Fruit fly (Drosophila melanogaster) whole organism, embryonic: ENCODE results near the gene CG33120.

Experiments
- CG11456 ChIP-seq: fragments of 200-800 bp; sonication (Bioruptor generic); IDR thresholded peaks from 3 replicates; pipeline ENCODE4 v1.3.6; 2022; ENCODE audit warnings: missing biosample characterization, missing genetic modification characterization
- CG13123 ChIP-seq: fragments of 200-800 bp; sonication (Bioruptor generic); optimal IDR thresholded peaks from 2 replicates; lab custom pipeline; 2016; ENCODE audit warnings: missing biosample characterization, missing genetic modification characterization
- CG15514 ChIP-seq: fragments of 200-800 bp; sonication (Bioruptor generic); optimal IDR thresholded peaks from 3 replicates; lab custom pipeline; 2017; ENCODE audit warnings: missing biosample characterization, missing genetic modification characterization, mild to moderate bottlenecking, moderate library complexity, missing genetic modification reagents
- CG16779 ChIP-seq: fragments of 200-800 bp; sonication (Bioruptor generic); IDR thresholded peaks from 2 replicates; pipeline ENCODE4 v1.3.6; 2022; ENCODE audit warnings: missing biosample characterization, missing genetic modification characterization
- CG18619 ChIP-seq: fragments of 200-800 bp; sonication (Bioruptor generic); optimal IDR thresholded peaks from 3 replicates; lab custom pipeline; 2017; ENCODE audit warnings: missing biosample characterization, mild to moderate bottlenecking, missing genetic modification characterization
- CG2129 ChIP-seq: fragments of 200-800 bp; sonication (Bioruptor generic); IDR thresholded peaks from 2 replicates; pipeline ENCODE4 v1.3.6; 2022; ENCODE audit warnings: missing biosample characterization, missing genetic modification characterization; ENCODE audit not compliant: partially characterized antibody
- CG33213 ChIP-seq: fragments of 200-800 bp; sonication (Bioruptor generic); optimal IDR thresholded peaks from 3 replicates; lab custom pipeline; 2016; ENCODE audit warnings: missing biosample characterization, missing genetic modification characterization
- CG42726 ChIP-seq: fragments of 200-800 bp; sonication (Bioruptor generic); IDR thresholded peaks from 2 replicates; pipeline ENCODE4 v1.3.6; 2022; ENCODE audit warnings: missing biosample characterization, missing genetic modification characterization; ENCODE audit not compliant: partially characterized antibody
- CG4360 ChIP-seq: fragments of 200-800 bp; sonication (Bioruptor generic); IDR thresholded peaks from 2 replicates; pipeline ENCODE4 v1.3.6; 2022; ENCODE audit warnings: missing biosample characterization, missing genetic modification characterization
- CG7357 ChIP-seq: fragments of 200-800 bp; sonication (Bioruptor generic); IDR thresholded peaks from 3 replicates; pipeline ENCODE4 v1.3.6; 2022; ENCODE audit warnings: missing biosample characterization, missing genetic modification characterization
- CG7556 ChIP-seq: fragments of 200-800 bp; sonication (Bioruptor generic); optimal IDR thresholded peaks from 2 replicates; lab custom pipeline; 2017; ENCODE audit warnings: missing biosample characterization, mild to moderate bottlenecking, missing genetic modification characterization
- CG7745 ChIP-seq: fragments of 200-800 bp; sonication (Bioruptor generic); optimal IDR thresholded peaks from 2 replicates; lab custom pipeline; 2018; ENCODE audit warnings: missing biosample characterization, mild to moderate bottlenecking, missing genetic modification characterization, moderate library complexity
- CG8290 ChIP-seq, 3 experiments: fragments of 200-800 bp; sonication (Bioruptor generic); optimal IDR thresholded peaks; 2 replicates each; lab custom pipeline; 2016 to 2019; ENCODE audit warnings: missing biosample characterization in 3 of 3, missing genetic modification characterization in 3 of 3, mild to moderate bottlenecking in 2 of 3, moderate library complexity in 1 of 3
- CG9437 ChIP-seq: fragments of 200-800 bp; sonication (Bioruptor generic); optimal IDR thresholded peaks from 2 replicates; lab custom pipeline; 2018; ENCODE audit warnings: missing biosample characterization, mild to moderate bottlenecking, missing genetic modification characterization
- Deaf1 ChIP-seq: fragments of 200-800 bp; optimal IDR thresholded peaks from 3 replicates; lab custom pipeline; 2019; ENCODE audit warnings: missing biosample characterization, mild to moderate bottlenecking, missing genetic modification characterization, moderate library complexity
- Dip2 ChIP-seq: fragments of 200-800 bp; sonication (Bioruptor generic); IDR thresholded peaks from 2 replicates; pipeline ENCODE4 v1.3.6; 2022; ENCODE audit warnings: missing biosample characterization, missing genetic modification characterization
- Dref ChIP-seq: fragments of 200-800 bp; sonication (Bioruptor generic); IDR thresholded peaks from 2 replicates; pipeline ENCODE4 v1.3.6; 2022; ENCODE audit warnings: missing biosample characterization, missing genetic modification characterization
- Gug ChIP-seq: fragments of 200-800 bp; sonication (Bioruptor generic); IDR thresholded peaks from 4 replicates; pipeline ENCODE4 v1.3.6; 2022; ENCODE audit warnings: missing biosample characterization, missing genetic modification characterization
- Hand ChIP-seq: fragments of 200-800 bp; sonication (Bioruptor generic); optimal IDR thresholded peaks from 2 replicates; lab custom pipeline; 2017; ENCODE audit warnings: mild to moderate bottlenecking, missing biosample characterization, missing genetic modification reagents, missing genetic modification characterization
- Hmr ChIP-seq: fragments of 200-800 bp; sonication (Bioruptor generic); optimal IDR thresholded peaks from 3 replicates; lab custom pipeline; 2017; ENCODE audit warnings: mild to moderate bottlenecking, missing biosample characterization, missing genetic modification reagents, missing genetic modification characterization
- Hr78 ChIP-seq, 2 experiments: fragments of 200-800 bp in 1 of 2; fragments of >200 bp in 1 of 2; sonication (Bioruptor generic) in 1 of 2; optimal IDR thresholded peaks; 2 replicates each; lab custom pipeline; 2017 to 2019; ENCODE audit warnings: missing biosample characterization in 2 of 2, missing genetic modification characterization in 2 of 2, mild to moderate bottlenecking in 1 of 2, moderate library complexity in 1 of 2
- Jarid2 ChIP-seq: fragments of 200-800 bp; sonication (Bioruptor generic); optimal IDR thresholded peaks from 3 replicates; lab custom pipeline; 2017; ENCODE audit warnings: mild to moderate bottlenecking, missing biosample characterization, missing genetic modification reagents, missing genetic modification characterization
- Lpt ChIP-seq: fragments of >200 bp; optimal IDR thresholded peaks from 2 replicates; lab custom pipeline; 2018; ENCODE audit warnings: missing biosample characterization, missing genetic modification characterization
- MTF-1 ChIP-seq: fragments of 200-800 bp; sonication (Bioruptor generic); optimal IDR thresholded peaks from 2 replicates; lab custom pipeline; 2018; ENCODE audit warnings: missing biosample characterization, mild to moderate bottlenecking, missing genetic modification characterization, borderline replicate concordance
- NK7.1 ChIP-seq: fragments of 200-800 bp; sonication (Bioruptor generic); optimal IDR thresholded peaks from 3 replicates; lab custom pipeline; 2016; ENCODE audit warnings: missing biosample characterization, missing genetic modification characterization
- Trl ChIP-seq, 3 experiments: fragments of >200 bp in 2 of 3; fragments of 200-800 bp in 1 of 3; sonication (Bioruptor generic) in 1 of 3; optimal IDR thresholded peaks; 2 replicates in 1 of 3; 3 replicates in 2 of 3; lab custom pipeline; 2016 to 2017; ENCODE audit warnings: missing biosample characterization in 1 of 3, missing genetic modification characterization in 1 of 3
- cg ChIP-seq: fragments of 200-800 bp; sonication (Bioruptor generic); optimal IDR thresholded peaks from 3 replicates; lab custom pipeline; 2019; ENCODE audit warnings: missing biosample characterization, mild to moderate bottlenecking, missing genetic modification characterization, moderate library complexity
- eve ChIP-seq, 2 experiments: fragments of >200 bp; optimal IDR thresholded peaks; 2 replicates each; lab custom pipeline; 2017; ENCODE audit warnings: missing biosample characterization in 2 of 2, missing genetic modification characterization in 2 of 2
- ewg ChIP-seq: fragments of 200-800 bp; sonication (Bioruptor generic); optimal IDR thresholded peaks from 3 replicates; lab custom pipeline; 2017; ENCODE audit warnings: mild to moderate bottlenecking, missing biosample characterization, missing genetic modification reagents, missing genetic modification characterization
- exex ChIP-seq: fragments of 200-800 bp; sonication (Bioruptor generic); optimal IDR thresholded peaks from 4 replicates; lab custom pipeline; 2018; ENCODE audit warnings: missing biosample characterization, mild to moderate bottlenecking, missing genetic modification characterization, moderate library complexity
- eyg ChIP-seq: fragments of 200-800 bp; sonication (Bioruptor generic); optimal IDR thresholded peaks from 3 replicates; lab custom pipeline; 2016; ENCODE audit warnings: missing biosample characterization, missing genetic modification characterization
- gem ChIP-seq: fragments of 200-800 bp; sonication (Bioruptor generic); optimal IDR thresholded peaks from 2 replicates; lab custom pipeline; 2019; ENCODE audit warnings: missing biosample characterization, mild to moderate bottlenecking, missing genetic modification characterization, moderate library complexity
- jigr1 ChIP-seq: fragments of 200-800 bp; sonication (Bioruptor generic); IDR thresholded peaks from 3 replicates; pipeline ENCODE4 v1.3.6; 2022; ENCODE audit warnings: missing biosample characterization, missing genetic modification characterization
- lov ChIP-seq, 2 experiments: fragments of 200-800 bp in 1 of 2; fragments of >200 bp in 1 of 2; sonication (Bioruptor generic) in 1 of 2; IDR thresholded peaks in 1 of 2; optimal IDR thresholded peaks in 1 of 2; 2 replicates in 1 of 2; 3 replicates in 1 of 2; pipeline versions ENCODE4 v1.3.6 to Lab custom; 2017 to 2022; ENCODE audit warnings: missing biosample characterization in 1 of 2, missing genetic modification characterization in 1 of 2
- nerfin-2 ChIP-seq: fragments of 200-800 bp; sonication (Bioruptor generic); IDR thresholded peaks from 2 replicates; pipeline ENCODE4 v1.3.6; 2022; ENCODE audit warnings: missing biosample characterization, missing genetic modification characterization; ENCODE audit not compliant: partially characterized antibody
- nmo ChIP-seq: fragments of 200-800 bp; sonication (Bioruptor generic); optimal IDR thresholded peaks from 2 replicates; lab custom pipeline; 2018; ENCODE audit warnings: missing biosample characterization, mild to moderate bottlenecking, missing genetic modification characterization, moderate library complexity
- p53 ChIP-seq: fragments of 200-800 bp; sonication (Bioruptor generic); optimal IDR thresholded peaks from 2 replicates; lab custom pipeline; 2016; ENCODE audit warnings: missing biosample characterization, missing genetic modification characterization
- pho ChIP-seq: fragments of 200-800 bp; sonication (Bioruptor generic); optimal IDR thresholded peaks from 2 replicates; lab custom pipeline; 2016; ENCODE audit warnings: missing biosample characterization, missing genetic modification characterization
- psq ChIP-seq: fragments of 200-800 bp; sonication (Bioruptor generic); optimal IDR thresholded peaks from 2 replicates; lab custom pipeline; 2017; ENCODE audit warnings: missing biosample characterization, missing genetic modification characterization
- repo ChIP-seq: fragments of 200-800 bp; sonication (Bioruptor generic); optimal IDR thresholded peaks from 2 replicates; lab custom pipeline; 2016; ENCODE audit warnings: missing biosample characterization, missing genetic modification characterization
- rib ChIP-seq: fragments of 200-800 bp; sonication (Bioruptor generic); IDR thresholded peaks from 2 replicates; pipeline ENCODE4 v1.3.6; 2022; ENCODE audit warnings: missing biosample characterization, missing genetic modification characterization
- row ChIP-seq: fragments of 200-800 bp; sonication (Bioruptor generic); IDR thresholded peaks from 3 replicates; pipeline ENCODE4 v1.3.6; 2022; ENCODE audit warnings: missing biosample characterization, missing genetic modification characterization
- run ChIP-seq: fragments of 200-800 bp; sonication (Bioruptor generic); optimal IDR thresholded peaks from 3 replicates; lab custom pipeline; 2018; ENCODE audit warnings: missing biosample characterization, mild to moderate bottlenecking, missing genetic modification characterization
- scrt ChIP-seq: fragments of 200-800 bp; sonication (Bioruptor generic); optimal IDR thresholded peaks from 2 replicates; lab custom pipeline; 2018; ENCODE audit warnings: missing biosample characterization, mild to moderate bottlenecking, missing genetic modification characterization, moderate library complexity
- sima ChIP-seq: fragments of 200-800 bp; sonication (Bioruptor generic); optimal IDR thresholded peaks from 2 replicates; lab custom pipeline; 2016; ENCODE audit warnings: missing biosample characterization, missing genetic modification characterization
- tgo ChIP-seq: fragments of 200-800 bp; sonication (Bioruptor generic); IDR thresholded peaks from 3 replicates; pipeline ENCODE4 v1.3.6; 2022; ENCODE audit warnings: missing biosample characterization, missing genetic modification characterization
- vnd ChIP-seq: fragments of 200-800 bp; sonication (Bioruptor generic); IDR thresholded peaks from 3 replicates; pipeline ENCODE4 v1.3.6; 2022; ENCODE audit warnings: missing biosample characterization, missing genetic modification characterization; ENCODE audit not compliant: partially characterized antibody
- yki ChIP-seq: fragments of >200 bp; optimal IDR thresholded peaks from 3 replicates; lab custom pipeline; 2018

Gene CG33120

dm6 chr2L:18844917-18845509 lies 634 bp upstream of the CG33120 start, which contains the start of gene CG17321:
TSS of gene CG17321 (plus strand) at chr2L:18845184.
- TF ChIP-seq CG15514: peak; percentile 97
- TF ChIP-seq Hmr: peak; percentile 43
- TF ChIP-seq nerfin-2 (GFP tag; lab: Robert Waterston, UW): 0 out of 2 replicates have a peak, but pooled peaks have one; percentile 18
- TF ChIP-seq pho (GFP tag; lab: Kevin White, UChicago): no peak
- peak; percentile 64; the same call in 1 of the 2 replicates for TF ChIP-seq CG16779 (GFP tag; lab: Robert Waterston, UW)
- peak; percentile 14 for TF ChIP-seq Hand (GFP tag; lab: Kevin White, UChicago)
- TF ChIP-seq CG18619: no peak
- peak; percentile 36 for TF ChIP-seq scrt
- no peak for TF ChIP-seq Dip2 (GFP tag; lab: Robert Waterston, UW)
- no peak for TF ChIP-seq CG4360 (GFP tag; lab: Robert Waterston, UW)
- no peak for TF ChIP-seq MTF-1 (GFP tag; lab: Kevin White, UChicago)
- no peak for TF ChIP-seq lov (optimal IDR thresholded peaks at IDR 0.05; lab: Kevin White, UChicago)
- TF ChIP-seq lov (GFP tag; IDR thresholded peaks at IDR 0.05; lab: Robert Waterston, UW): no peak
- TF ChIP-seq eve (GFP tag; optimal IDR thresholded peaks at IDR 0.05; lab: Kevin White, UChicago): no peak
- no peak for TF ChIP-seq run (tag; lab: Kevin White, UChicago)
- TF ChIP-seq CG33213 (GFP tag; lab: Kevin White, UChicago): no peak
- no peak for TF ChIP-seq psq (GFP tag; lab: Kevin White, UChicago)
- TF ChIP-seq CG7556: no peak
- no peak for TF ChIP-seq sima (GFP tag; lab: Kevin White, UChicago)
- no peak for TF ChIP-seq p53
- TF ChIP-seq CG7745: no peak
- peak; percentile 51 for TF ChIP-seq Deaf1 (tag; lab: Kevin White, UChicago)
- TF ChIP-seq NK7.1 (GFP tag; lab: Kevin White, UChicago): no peak
- no peak for TF ChIP-seq cg (GFP tag; lab: Kevin White, UChicago)
- TF ChIP-seq nmo (GFP tag; lab: Kevin White, UChicago): no peak
- TF ChIP-seq Trl (optimal IDR thresholded peaks at IDR 0.05; lab: Kevin White, UChicago): peak; percentile 80 to 94
- no peak for TF ChIP-seq Trl (GFP tag; optimal IDR thresholded peaks at IDR 0.05; lab: Kevin White, UChicago)
- no peak for TF ChIP-seq CG8290 (GFP tag; optimal IDR thresholded peaks at IDR 0.05; lab: Kevin White, UChicago)
- TF ChIP-seq CG8290 (tag; optimal IDR thresholded peaks at IDR 0.05; lab: Kevin White, UChicago): peak in 1 of 2 experiments; percentile 2
- TF ChIP-seq CG9437 (GFP tag; lab: Kevin White, UChicago): no peak
- no peak for TF ChIP-seq CG42726 (GFP tag; lab: Robert Waterston, UW)
- 0 out of 3 replicates have a peak, but pooled peaks have one; percentile 37 for TF ChIP-seq CG11456 (GFP tag; lab: Robert Waterston, UW)
- no peak for TF ChIP-seq jigr1 (GFP tag; lab: Robert Waterston, UW)
- TF ChIP-seq CG13123 (GFP tag; lab: Kevin White, UChicago): no peak
- TF ChIP-seq vnd (GFP tag; lab: Robert Waterston, UW): no peak
- TF ChIP-seq repo (GFP tag; lab: Kevin White, UChicago): no peak
- no peak for TF ChIP-seq Gug (GFP tag; lab: Robert Waterston, UW)
- TF ChIP-seq CG2129 (GFP tag; lab: Robert Waterston, UW): no peak
- TF ChIP-seq tgo (GFP tag; lab: Robert Waterston, UW): no peak
- TF ChIP-seq exex: no peak
- TF ChIP-seq gem: no peak
- peak; percentile 51 for TF ChIP-seq ewg (GFP tag; lab: Kevin White, UChicago)
- TF ChIP-seq Lpt: no peak
- no peak for TF ChIP-seq row
- TF ChIP-seq eyg (GFP tag; lab: Kevin White, UChicago): no peak
- TF ChIP-seq Jarid2 (GFP tag; lab: Kevin White, UChicago): peak; percentile 60
- no peak for TF ChIP-seq rib
- TF ChIP-seq CG7357 (GFP tag; lab: Robert Waterston, UW): 0 out of 3 replicates have a peak, but pooled peaks have one; percentile 25
- TF ChIP-seq yki: peak; percentile 22
- TF ChIP-seq Dref (GFP tag; lab: Robert Waterston, UW): 0 out of 2 replicates have a peak, but pooled peaks have one; percentile 14
- no peak for TF ChIP-seq Hr78 (GFP tag; optimal IDR thresholded peaks at IDR 0.05; lab: Kevin White, UChicago)
